Fruit fly (Drosophila melanogaster): ENCODE measurements around the gene CG10098.

DNA sequence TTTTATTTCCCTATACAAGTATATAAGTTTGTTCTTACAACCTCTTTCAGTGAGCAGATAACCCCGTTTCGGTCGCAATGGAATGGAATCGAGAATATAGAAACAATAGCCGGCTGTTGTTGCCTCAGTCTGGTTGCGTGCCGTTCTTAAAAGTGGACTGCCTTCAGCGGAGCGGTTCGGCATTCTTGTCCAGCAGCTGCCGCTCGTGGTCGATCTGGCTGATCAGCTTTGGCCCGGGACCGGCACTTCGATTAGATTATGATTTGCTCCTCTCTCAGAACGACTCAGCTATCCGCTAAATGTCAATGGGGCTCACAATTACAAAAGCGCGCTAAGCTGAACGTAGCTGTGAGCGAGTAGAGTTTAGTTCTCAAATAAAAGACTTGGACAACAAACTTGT lies 32.8 kb downstream of the CG10098 start:
- TF ChIP-seq CTCF (optimal IDR thresholded peaks at IDR 0.05) = no peak
- no peak for TF ChIP-seq CG8478 (optimal IDR thresholded peaks at IDR 0.05)
